Fruit fly (Drosophila melanogaster) whole organism, embryonic: ENCODE data around the gene CG2157.

Source experiments
- BtbVII ChIP-seq: fragments of 200-800 bp; sonication (Bioruptor generic); optimal IDR thresholded peaks from 3 replicates; lab custom pipeline; 2017; ENCODE audit warnings: missing biosample characterization, mild to moderate bottlenecking, missing genetic modification characterization
- CG1024 ChIP-seq: fragments of 200-800 bp; sonication (Bioruptor generic); IDR thresholded peaks from 2 replicates; pipeline ENCODE4 v1.3.6; 2022; ENCODE audit warnings: missing biosample characterization, missing genetic modification characterization
- CG10321 ChIP-seq: fragments of 200-800 bp; sonication (Bioruptor generic); IDR thresholded peaks from 2 replicates; pipeline ENCODE4 v1.3.6; 2022; ENCODE audit warnings: missing biosample characterization, missing genetic modification characterization
- CG12236 ChIP-seq: fragments of 200-800 bp; sonication (Bioruptor generic); optimal IDR thresholded peaks from 2 replicates; lab custom pipeline; 2016; ENCODE audit warnings: missing biosample characterization, missing genetic modification characterization
- CG1233 ChIP-seq: fragments of 200-800 bp; sonication (Bioruptor generic); optimal IDR thresholded peaks from 4 replicates; lab custom pipeline; 2018; ENCODE audit warnings: missing biosample characterization, mild to moderate bottlenecking, missing genetic modification characterization
- CG12769 ChIP-seq: fragments of 200-800 bp; sonication (Bioruptor generic); optimal IDR thresholded peaks from 2 replicates; lab custom pipeline; 2019; ENCODE audit warnings: missing biosample characterization, mild to moderate bottlenecking, missing genetic modification characterization, moderate library complexity
- CG13624 ChIP-seq: fragments of 200-800 bp; sonication (Bioruptor generic); optimal IDR thresholded peaks from 2 replicates; lab custom pipeline; 2016; ENCODE audit warnings: missing biosample characterization, missing genetic modification characterization
- CG14050 ChIP-seq: fragments of 200-800 bp; sonication (Bioruptor generic); IDR thresholded peaks from 3 replicates; pipeline ENCODE4 v1.3.6; 2022; ENCODE audit warnings: missing biosample characterization, missing genetic modification characterization
- CG1529 ChIP-seq: fragments of 200-800 bp; sonication (Bioruptor generic); optimal IDR thresholded peaks from 3 replicates; lab custom pipeline; 2018; ENCODE audit warnings: missing biosample characterization, missing genetic modification characterization
- CG15479 ChIP-seq: fragments of 200-800 bp; sonication (Bioruptor generic); optimal IDR thresholded peaks from 3 replicates; lab custom pipeline; 2019; ENCODE audit warnings: missing biosample characterization, mild to moderate bottlenecking, missing genetic modification characterization, moderate library complexity
- CG1792 ChIP-seq: fragments of 200-800 bp; sonication (Bioruptor generic); optimal IDR thresholded peaks from 2 replicates; lab custom pipeline; 2016; ENCODE audit warnings: missing biosample characterization, missing genetic modification characterization
- CG18764 ChIP-seq: fragments of 200-800 bp; sonication (Bioruptor generic); optimal IDR thresholded peaks from 3 replicates; lab custom pipeline; 2016; ENCODE audit warnings: missing biosample characterization, missing genetic modification characterization
- CG2120 ChIP-seq: fragments of 200-800 bp; sonication (Bioruptor generic); optimal IDR thresholded peaks from 3 replicates; lab custom pipeline; 2016; ENCODE audit warnings: missing biosample characterization, missing genetic modification characterization
- CG3163 ChIP-seq: fragments of 200-800 bp; sonication (Bioruptor generic); optimal IDR thresholded peaks from 3 replicates; lab custom pipeline; 2016; ENCODE audit warnings: missing biosample characterization, missing genetic modification characterization
- CG32532 ChIP-seq: fragments of 200-800 bp; sonication (Bioruptor generic); IDR thresholded peaks from 2 replicates; pipeline ENCODE4 v1.3.6; 2022; ENCODE audit warnings: missing biosample characterization, missing genetic modification characterization
- CG5180 ChIP-seq: fragments of 200-800 bp; sonication (Bioruptor generic); optimal IDR thresholded peaks from 3 replicates; lab custom pipeline; 2017; ENCODE audit warnings: missing biosample characterization, missing genetic modification characterization, mild to moderate bottlenecking, moderate library complexity, missing genetic modification reagents
- CG7556 ChIP-seq: fragments of 200-800 bp; sonication (Bioruptor generic); optimal IDR thresholded peaks from 2 replicates; lab custom pipeline; 2017; ENCODE audit warnings: missing biosample characterization, mild to moderate bottlenecking, missing genetic modification characterization
- CG7745 ChIP-seq: fragments of 200-800 bp; sonication (Bioruptor generic); optimal IDR thresholded peaks from 2 replicates; lab custom pipeline; 2018; ENCODE audit warnings: missing biosample characterization, mild to moderate bottlenecking, missing genetic modification characterization, moderate library complexity
- CkIIα-i1 ChIP-seq: fragments of 200-800 bp; sonication (Bioruptor generic); IDR thresholded peaks from 2 replicates; pipeline ENCODE4 v1.3.6; 2022; ENCODE audit warnings: missing biosample characterization, missing genetic modification characterization
- D19A ChIP-seq: fragments of 200-800 bp; optimal IDR thresholded peaks from 3 replicates; lab custom pipeline; 2019; ENCODE audit warnings: missing biosample characterization, mild to moderate bottlenecking, missing genetic modification characterization, moderate library complexity
- Dll ChIP-seq: fragments of 200-800 bp; sonication (Bioruptor generic); IDR thresholded peaks from 4 replicates; pipeline ENCODE4 v1.3.6; 2022; ENCODE audit warnings: missing biosample characterization, missing genetic modification characterization; ENCODE audit not compliant: partially characterized antibody
- ERR ChIP-seq: fragments of 200-800 bp; sonication (Bioruptor generic); optimal IDR thresholded peaks from 2 replicates; lab custom pipeline; 2016; ENCODE audit warnings: missing biosample characterization, missing genetic modification characterization
- Ets97D ChIP-seq: fragments of 200-800 bp; sonication (Bioruptor generic); optimal IDR thresholded peaks from 3 replicates; lab custom pipeline; 2016; ENCODE audit warnings: missing biosample characterization, missing genetic modification characterization
- Fer2 ChIP-seq: fragments of 200-800 bp; sonication (Bioruptor generic); optimal IDR thresholded peaks from 2 replicates; lab custom pipeline; 2018; ENCODE audit warnings: missing biosample characterization, mild to moderate bottlenecking, missing genetic modification characterization, moderate library complexity
- NK7.1 ChIP-seq: fragments of 200-800 bp; sonication (Bioruptor generic); optimal IDR thresholded peaks from 3 replicates; lab custom pipeline; 2016; ENCODE audit warnings: missing biosample characterization, missing genetic modification characterization
- Rfx ChIP-seq: fragments of 200-800 bp; sonication (Bioruptor generic); IDR thresholded peaks from 2 replicates; pipeline ENCODE4 v1.3.6; 2022; ENCODE audit warnings: missing biosample characterization, missing genetic modification characterization
- Side ChIP-seq: fragments of 200-800 bp; sonication (Bioruptor generic); optimal IDR thresholded peaks from 2 replicates; lab custom pipeline; 2016; ENCODE audit warnings: missing biosample characterization, missing genetic modification characterization
- Stat92E ChIP-seq, 3 experiments: fragments of >200 bp in 2 of 3; fragments of 200-800 bp in 1 of 3; sonication (Bioruptor generic) in 1 of 3; optimal IDR thresholded peaks; 2 replicates each; lab custom pipeline; 2017 to 2019; ENCODE audit warnings: missing biosample characterization in 3 of 3, missing genetic modification characterization in 3 of 3, mild to moderate bottlenecking in 1 of 3, moderate library complexity in 1 of 3
- Trl ChIP-seq, 3 experiments: fragments of >200 bp in 2 of 3; fragments of 200-800 bp in 1 of 3; sonication (Bioruptor generic) in 1 of 3; optimal IDR thresholded peaks; 2 replicates in 1 of 3; 3 replicates in 2 of 3; lab custom pipeline; 2016 to 2017; ENCODE audit warnings: missing biosample characterization in 1 of 3, missing genetic modification characterization in 1 of 3
- ara ChIP-seq: fragments of 200-800 bp; sonication (Bioruptor generic); IDR thresholded peaks from 2 replicates; pipeline ENCODE4 v1.3.6; 2022; ENCODE audit warnings: missing biosample characterization, missing genetic modification characterization
- cg ChIP-seq: fragments of 200-800 bp; sonication (Bioruptor generic); optimal IDR thresholded peaks from 3 replicates; lab custom pipeline; 2019; ENCODE audit warnings: missing biosample characterization, mild to moderate bottlenecking, missing genetic modification characterization, moderate library complexity
- croc ChIP-seq: fragments of 200-800 bp; sonication (Bioruptor generic); conservative IDR thresholded peaks from 3 replicates; pipeline ENCODE4 v1.3.6; 2022; ENCODE audit warnings: missing biosample characterization, missing genetic modification characterization
- dmrt99B ChIP-seq: fragments of 200-800 bp; sonication (Bioruptor generic); optimal IDR thresholded peaks from 2 replicates; lab custom pipeline; 2018; ENCODE audit warnings: missing biosample characterization, mild to moderate bottlenecking, missing genetic modification characterization, moderate library complexity
- fd102C ChIP-seq: fragments of 200-800 bp; sonication (Bioruptor generic); optimal IDR thresholded peaks from 2 replicates; lab custom pipeline; 2018; ENCODE audit warnings: missing biosample characterization, mild to moderate bottlenecking, missing genetic modification characterization, moderate library complexity
- ftz-f1 ChIP-seq: fragments of 200-800 bp; sonication (Bioruptor generic); optimal IDR thresholded peaks from 2 replicates; lab custom pipeline; 2016; ENCODE audit warnings: missing biosample characterization, missing genetic modification characterization
- gcm ChIP-seq: fragments of 200-800 bp; sonication (Bioruptor generic); optimal IDR thresholded peaks from 2 replicates; lab custom pipeline; 2019; ENCODE audit warnings: missing biosample characterization, mild to moderate bottlenecking, missing genetic modification characterization, moderate library complexity
- ham ChIP-seq: fragments of 200-800 bp; sonication (Bioruptor generic); IDR thresholded peaks from 2 replicates; pipeline ENCODE4 v1.3.6; 2022; ENCODE audit warnings: missing biosample characterization, missing genetic modification characterization
- klu ChIP-seq: fragments of 200-800 bp; sonication (Bioruptor generic); IDR thresholded peaks from 2 replicates; pipeline ENCODE4 v1.3.6; 2022; ENCODE audit warnings: missing biosample characterization, missing genetic modification characterization
- knrl ChIP-seq: fragments of 200-800 bp; sonication (Bioruptor generic); IDR thresholded peaks from 3 replicates; pipeline ENCODE4 v1.3.6; 2022; ENCODE audit warnings: missing biosample characterization, missing genetic modification characterization; ENCODE audit not compliant: partially characterized antibody
- nau ChIP-seq: fragments of 200-800 bp; sonication (Bioruptor generic); optimal IDR thresholded peaks from 3 replicates; lab custom pipeline; 2017; ENCODE audit warnings: missing biosample characterization, mild to moderate bottlenecking, missing genetic modification characterization, missing genetic modification reagents
- nerfin-2 ChIP-seq: fragments of 200-800 bp; sonication (Bioruptor generic); IDR thresholded peaks from 2 replicates; pipeline ENCODE4 v1.3.6; 2022; ENCODE audit warnings: missing biosample characterization, missing genetic modification characterization; ENCODE audit not compliant: partially characterized antibody
- pho ChIP-seq: fragments of 200-800 bp; sonication (Bioruptor generic); optimal IDR thresholded peaks from 2 replicates; lab custom pipeline; 2016; ENCODE audit warnings: missing biosample characterization, missing genetic modification characterization
- pum ChIP-seq: fragments of 200-800 bp; sonication (Bioruptor generic); optimal IDR thresholded peaks from 2 replicates; lab custom pipeline; 2016; ENCODE audit warnings: missing biosample characterization, missing genetic modification characterization
- rib ChIP-seq: fragments of 200-800 bp; sonication (Bioruptor generic); IDR thresholded peaks from 2 replicates; pipeline ENCODE4 v1.3.6; 2022; ENCODE audit warnings: missing biosample characterization, missing genetic modification characterization
- schlank ChIP-seq: fragments of 200-800 bp; sonication (Bioruptor generic); optimal IDR thresholded peaks from 2 replicates; lab custom pipeline; 2018; ENCODE audit warnings: missing biosample characterization, mild to moderate bottlenecking, missing genetic modification characterization
- sd ChIP-seq: fragments of 200-800 bp; sonication (Bioruptor generic); optimal IDR thresholded peaks from 3 replicates; lab custom pipeline; 2018; ENCODE audit warnings: missing biosample characterization, mild to moderate bottlenecking, missing genetic modification characterization, moderate library complexity
- sr ChIP-seq: fragments of 200-800 bp; sonication (Bioruptor generic); IDR thresholded peaks from 3 replicates; pipeline ENCODE4 v1.3.6; 2022; ENCODE audit warnings: missing biosample characterization, missing genetic modification characterization
- toy ChIP-seq: fragments of 200-800 bp; sonication (Bioruptor generic); IDR thresholded peaks from 2 replicates; pipeline ENCODE4 v1.3.6; 2022; ENCODE audit warnings: missing biosample characterization, missing genetic modification characterization
- ttk ChIP-seq: fragments of 200-800 bp; sonication (Bioruptor generic); IDR thresholded peaks from 2 replicates; pipeline ENCODE4 v2.1.2; 2022; ENCODE audit warnings: missing biosample characterization, missing genetic modification characterization
- vnd ChIP-seq: fragments of 200-800 bp; sonication (Bioruptor generic); IDR thresholded peaks from 3 replicates; pipeline ENCODE4 v1.3.6; 2022; ENCODE audit warnings: missing biosample characterization, missing genetic modification characterization; ENCODE audit not compliant: partially characterized antibody
- zfh2 ChIP-seq: fragments of 200-800 bp; sonication (Bioruptor generic); optimal IDR thresholded peaks from 2 replicates; lab custom pipeline; 2016; ENCODE audit warnings: missing biosample characterization, missing genetic modification characterization

Gene CG2157

dm6 chrX:10857376-10857775, 11.7 kb upstream of the CG2157 start, which contains the start of the genes sofe and CG2186 (continued):
- no peak for TF ChIP-seq CG1233 (GFP tag; lab: Kevin White, UChicago)
- TF ChIP-seq sr (GFP tag; lab: Robert Waterston, UW), result no peak
- no peak for TF ChIP-seq CG1792
- TF ChIP-seq knrl (GFP tag; lab: Robert Waterston, UW), result peak; percentile 90
- TF ChIP-seq CkIIα-i1, result no peak
- no peak for TF ChIP-seq CG1024
- TF ChIP-seq CG10321, result no peak
- TF ChIP-seq klu (GFP tag; lab: Robert Waterston, UW), result no peak
- no peak for TF ChIP-seq CG7745 (tag; lab: Kevin White, UChicago)
- TF ChIP-seq croc (GFP tag; lab: Robert Waterston, UW), result no peak
- no peak for TF ChIP-seq dmrt99B (tag; lab: Kevin White, UChicago)
- TF ChIP-seq CG12769, result no peak
- no peak for TF ChIP-seq Fer2
- no peak for TF ChIP-seq CG14050 (GFP tag; lab: Robert Waterston, UW)
- TF ChIP-seq toy (GFP tag; lab: Robert Waterston, UW), result no peak
- TF ChIP-seq Rfx (GFP tag; lab: Robert Waterston, UW), result peak; percentile 70
- peak; percentile 33 for TF ChIP-seq CG18764
- TF ChIP-seq pho (GFP tag; lab: Kevin White, UChicago), result peak; percentile 44
- TF ChIP-seq ERR (GFP tag; lab: Kevin White, UChicago), result peak; percentile 28
- peak in 1 of 3 experiments; percentile 25 for TF ChIP-seq Stat92E (GFP tag; optimal IDR thresholded peaks at IDR 0.05; lab: Kevin White, UChicago)
- TF ChIP-seq BtbVII (GFP tag; lab: Kevin White, UChicago), result no peak
- no peak for TF ChIP-seq ara (GFP tag; lab: Robert Waterston, UW)
- TF ChIP-seq cg (GFP tag; lab: Kevin White, UChicago), result no peak
- TF ChIP-seq vnd (GFP tag; lab: Robert Waterston, UW), result peak; percentile 81
- TF ChIP-seq CG7556 (GFP tag; lab: Kevin White, UChicago), result peak; percentile 16
- TF ChIP-seq D19A (tag; lab: Kevin White, UChicago), result no peak
- TF ChIP-seq CG13624, result peak; percentile 36
- TF ChIP-seq Trl (optimal IDR thresholded peaks at IDR 0.05; lab: Kevin White, UChicago), result no peak
- peak; percentile 60 for TF ChIP-seq Trl (GFP tag; optimal IDR thresholded peaks at IDR 0.05; lab: Kevin White, UChicago)
- TF ChIP-seq CG5180 (GFP tag; lab: Kevin White, UChicago), result no peak
- no peak for TF ChIP-seq CG1529 (GFP tag; lab: Kevin White, UChicago)
- TF ChIP-seq CG2120 (GFP tag; lab: Kevin White, UChicago), result peak; percentile 78
- TF ChIP-seq nau (GFP tag; lab: Kevin White, UChicago), result no peak
- TF ChIP-seq CG15479 (GFP tag; lab: Kevin White, UChicago), result peak; percentile 6
- TF ChIP-seq ftz-f1 (GFP tag; lab: Kevin White, UChicago), result no peak
- peak; percentile 14 for TF ChIP-seq NK7.1
- peak; percentile 38; the same call in 1 of the 2 replicates for TF ChIP-seq ttk (GFP tag; lab: Robert Waterston, UW)
- no peak for TF ChIP-seq ham
- TF ChIP-seq sd, result no peak
- no peak for TF ChIP-seq CG3163 (GFP tag; lab: Kevin White, UChicago)
- TF ChIP-seq Side (GFP tag; lab: Kevin White, UChicago), result peak; percentile 1
- TF ChIP-seq pum, result peak; percentile 58
- TF ChIP-seq Ets97D (GFP tag; lab: Kevin White, UChicago), result peak; percentile 79
- peak; percentile 56 for TF ChIP-seq zfh2 (GFP tag; lab: Kevin White, UChicago)
- no peak for TF ChIP-seq rib (GFP tag; lab: Robert Waterston, UW)
- no peak for TF ChIP-seq schlank
- TF ChIP-seq CG32532 (GFP tag; lab: Robert Waterston, UW), result peak; percentile 56
- TF ChIP-seq CG12236 (GFP tag; lab: Kevin White, UChicago), result no peak
- peak; percentile 94 for TF ChIP-seq Dll (GFP tag; lab: Robert Waterston, UW)
- TF ChIP-seq gcm (GFP tag; lab: Kevin White, UChicago), result no peak
- no peak for TF ChIP-seq fd102C (GFP tag; lab: Kevin White, UChicago)
- peak; percentile 61 for TF ChIP-seq nerfin-2
